Fruit fly (Drosophila melanogaster): ENCODE data around the gene CG33939.

dm6 chrX:19154998-19155397 is 19.7 kb downstream of the CG33939 start:
- TF ChIP-seq rn (GFP tag; IDR thresholded peaks at IDR 0.05) = peak; percentile 88
- TF ChIP-seq Snoo (tag; optimal IDR thresholded peaks at IDR 0.05) = peak; percentile 93
